Fruit fly (Drosophila melanogaster) whole organism, adult: ENCODE measurements around the gene CG42322.

ENCODE experiments used
- CG11617 ChIP-seq: fragments of 200-800 bp; sonication (Bioruptor generic); optimal IDR thresholded peaks from 2 replicates; lab custom pipeline; 2017; ENCODE audit warnings: mild to moderate bottlenecking, missing biosample characterization, missing genetic modification reagents, missing genetic modification characterization
- CG12768 ChIP-seq: fragments of 200-800 bp; sonication (Bioruptor generic); optimal IDR thresholded peaks from 2 replicates; lab custom pipeline; 2017; ENCODE audit warnings: missing biosample characterization, missing genetic modification characterization, mild to moderate bottlenecking, moderate library complexity, missing genetic modification reagents
- CG5204 ChIP-seq: fragments of 200-800 bp; sonication (Bioruptor generic); optimal IDR thresholded peaks from 2 replicates; lab custom pipeline; 2016; ENCODE audit warnings: missing biosample characterization, missing genetic modification characterization
- CG7045 ChIP-seq: fragments of 200-800 bp; sonication (Bioruptor generic); optimal IDR thresholded peaks from 2 replicates; lab custom pipeline; 2017; ENCODE audit warnings: missing biosample characterization, mild to moderate bottlenecking, missing genetic modification characterization
- Crg-1 ChIP-seq: fragments of 200-800 bp; sonication (Bioruptor generic); optimal IDR thresholded peaks from 2 replicates; lab custom pipeline; 2016; ENCODE audit warnings: missing biosample characterization, missing genetic modification characterization
- Hr96 ChIP-seq: fragments of 200-800 bp; sonication (Bioruptor generic); optimal IDR thresholded peaks from 2 replicates; lab custom pipeline; 2016; ENCODE audit warnings: missing biosample characterization, missing genetic modification characterization
- Mnt ChIP-seq: fragments of 200-800 bp; sonication (Bioruptor generic); optimal IDR thresholded peaks from 2 replicates; lab custom pipeline; 2016; ENCODE audit warnings: missing biosample characterization, mild to moderate bottlenecking, missing genetic modification characterization
- bab1 ChIP-seq: fragments of 200-800 bp; sonication (Bioruptor generic); optimal IDR thresholded peaks from 3 replicates; lab custom pipeline; 2019; ENCODE audit warnings: missing biosample characterization, mild to moderate bottlenecking, missing genetic modification characterization, moderate library complexity
- cic ChIP-seq: fragments of 200-800 bp; sonication (Bioruptor generic); optimal IDR thresholded peaks from 2 replicates; lab custom pipeline; 2017; ENCODE audit warnings: missing biosample characterization, mild to moderate bottlenecking, missing genetic modification characterization, moderate library complexity
- kay ChIP-seq: fragments of 200-800 bp; sonication (Bioruptor generic); peaks from one replicate; lab custom pipeline; 2016; ENCODE audit warnings: missing biosample characterization, missing genetic modification characterization, borderline replicate concordance
- tj ChIP-seq: fragments of 200-800 bp; sonication (Bioruptor generic); optimal IDR thresholded peaks from 3 replicates; lab custom pipeline; 2017; ENCODE audit warnings: missing biosample characterization, mild to moderate bottlenecking, missing genetic modification characterization, moderate library complexity
- toe ChIP-seq: fragments of 200-800 bp; sonication (Bioruptor generic); optimal IDR thresholded peaks from 2 replicates; lab custom pipeline; 2016; ENCODE audit warnings: missing biosample characterization, missing genetic modification characterization

DNA sequence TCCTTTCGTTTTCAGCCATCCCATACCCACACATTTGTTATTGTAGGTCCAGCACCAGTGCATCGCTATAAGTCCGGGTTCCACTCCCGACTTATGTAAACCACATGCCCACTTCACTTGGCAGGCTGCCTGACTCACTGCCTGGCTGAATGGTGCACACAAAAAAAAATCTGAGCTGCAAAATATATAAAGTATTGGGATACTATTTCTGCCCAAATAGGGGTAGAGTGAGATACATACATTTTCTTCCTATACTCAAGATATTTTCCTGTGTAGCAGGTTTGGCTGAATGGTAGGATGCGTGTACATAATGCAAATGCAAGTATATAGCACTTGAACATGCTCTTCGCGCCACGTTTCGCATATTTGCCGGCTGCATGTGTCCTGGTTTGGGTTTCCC is 33.3 kb downstream of the CG42322 start:
- no peak for TF ChIP-seq CG11617 (GFP tag; lab: Kevin White, UChicago)
- TF ChIP-seq tj (GFP tag; lab: Kevin White, UChicago) = no peak
- no peak for TF ChIP-seq Crg-1 (GFP tag; lab: Kevin White, UChicago)
- TF ChIP-seq CG7045 (GFP tag; lab: Kevin White, UChicago) = no peak
- TF ChIP-seq bab1 (GFP tag; lab: Kevin White, UChicago) = no peak
- TF ChIP-seq Hr96 = no peak
- TF ChIP-seq CG12768 (GFP tag; lab: Kevin White, UChicago) = no peak
- no peak for TF ChIP-seq Mnt (GFP tag; lab: Kevin White, UChicago)
- no peak for TF ChIP-seq cic (GFP tag; lab: Kevin White, UChicago)
- no peak for TF ChIP-seq CG5204
- TF ChIP-seq toe (GFP tag; lab: Kevin White, UChicago) = no peak
- TF ChIP-seq kay (GFP tag; lab: Kevin White, UChicago) = no peak
